Worm (Caenorhabditis elegans): Measurements from ENCODE around the gene C30G12.6.

C30G12.6 gene

ce11 chrII:7305558-7305957 lies 9.7 kb upstream of the C30G12.6 start, which contains the start of gene brf-1:
Gene brf-1 (plus strand): TSS chrII:7305858.
- TF ChIP-seq pqm-1 (tag; optimal IDR thresholded peaks at IDR 0.05), result no peak

- TF ChIP-seq ceh-2 (tag; optimal IDR thresholded peaks at IDR 0.05) (peak; percentile 8), dmd-4 (tag; optimal IDR thresholded peaks at IDR 0.05; ENCODE audit: borderline replicate concordance) (no peak), ceh-48 (tag; optimal IDR thresholded peaks at IDR 0.05) (no peak), lim-6 (tag; optimal IDR thresholded peaks at IDR 0.05) (no peak), sox-4 (tag; optimal IDR thresholded peaks at IDR 0.05) (no peak), unc-3 (GFP tag; conservative IDR thresholded peaks at IDR 0.05) (no peak), unc-3 (tag; optimal IDR thresholded peaks at IDR 0.05) (no peak), hlh-8 (tag; optimal IDR thresholded peaks at IDR 0.05) (no peak), pat-9 (tag; optimal IDR thresholded peaks at IDR 0.05) (no peak), ama-1 (optimal IDR thresholded peaks at IDR 0.05) (no peak), C38D4.7 (GFP tag; optimal IDR thresholded peaks at IDR 0.05) (no peak), C08G9.2 (tag; optimal IDR thresholded peaks at IDR 0.05) (no peak), ref-2 (tag; optimal IDR thresholded peaks at IDR 0.05) (no peak), npax-4 (tag; optimal IDR thresholded peaks at IDR 0.05) (no peak), tbx-2 (tag; optimal IDR thresholded peaks at IDR 0.05) (peak; percentile 12), fkh-6 (tag; optimal IDR thresholded peaks at IDR 0.05) (no peak), ceh-31 (tag; optimal IDR thresholded peaks at IDR 0.05) (peak; percentile 10), madf-2 (tag; optimal IDR thresholded peaks at IDR 0.05) (no peak), eyg-1 (tag; optimal IDR thresholded peaks at IDR 0.05) (no peak), ceh-19 (GFP tag; optimal IDR thresholded peaks at IDR 0.05) (no peak), odd-2 (tag; optimal IDR thresholded peaks at IDR 0.05) (no peak), ceh-24 (tag; optimal IDR thresholded peaks at IDR 0.05) (no peak), nfya-1 (tag; optimal IDR thresholded peaks at IDR 0.05) (peak; percentile 40), K02D7.2 (tag; optimal IDR thresholded peaks at IDR 0.05) (no peak), ttx-3 (tag; optimal IDR thresholded peaks at IDR 0.05) (no peak), gmeb-2 (tag; optimal IDR thresholded peaks at IDR 0.05) (no peak), ceh-14 (tag; optimal IDR thresholded peaks at IDR 0.05) (peak; percentile 14), ahr-1 (tag; optimal IDR thresholded peaks at IDR 0.05) (no peak), syd-9 (tag; optimal IDR thresholded peaks at IDR 0.05) (no peak), K09A11.1 (tag; optimal IDR thresholded peaks at IDR 0.05; ENCODE audit: insufficient read depth) (no peak), elt-2 (tag; optimal IDR thresholded peaks at IDR 0.05) (no peak), nhr-11 (tag; optimal IDR thresholded peaks at IDR 0.05) (no peak)
These were observed 5.9 kb upstream of the C30G12.6 start, which contains the start of gene cul-4 for ce11 chrII:7301670-7302151. Gene cul-4 (plus strand): TSS chrII:7302101.

ce11 chrII:7299042-7299441 lies 3.2 kb upstream of the C30G12.6 start, which contains the start of gene C30G12.1:
Gene C30G12.1 (plus strand): TSS chrII:7299342.
- TF ChIP-seq ceh-34 (tag; optimal IDR thresholded peaks at IDR 0.05) (peak; percentile 68), tbx-2 (tag; optimal IDR thresholded peaks at IDR 0.05) (no peak)

- TF ChIP-seq dve-1 (tag; optimal IDR thresholded peaks at IDR 0.05) (no peak), ref-2 (tag; optimal IDR thresholded peaks at IDR 0.05) (no peak), unc-55 (GFP tag; optimal IDR thresholded peaks at IDR 0.05) (no peak), ceh-14 (tag; optimal IDR thresholded peaks at IDR 0.05) (no peak), ceh-18 (tag; optimal IDR thresholded peaks at IDR 0.05) (no peak), lin-11 (tag; optimal IDR thresholded peaks at IDR 0.05) (no peak), nhr-11 (tag; optimal IDR thresholded peaks at IDR 0.05) (no peak), F13H6.1 (tag; optimal IDR thresholded peaks at IDR 0.05) (no peak), elt-4 (tag; optimal IDR thresholded peaks at IDR 0.05) (no peak), sdc-2 (tag; optimal IDR thresholded peaks at IDR 0.05) (no peak), ceh-2 (tag; optimal IDR thresholded peaks at IDR 0.05) (no peak), pag-3 (tag; optimal IDR thresholded peaks at IDR 0.05; ENCODE audit: borderline replicate concordance) (no peak), fax-1 (tag; optimal IDR thresholded peaks at IDR 0.05) (no peak), ttx-3 (tag; optimal IDR thresholded peaks at IDR 0.05) (no peak), pax-1 (tag; optimal IDR thresholded peaks at IDR 0.05) (no peak), ahr-1 (tag; optimal IDR thresholded peaks at IDR 0.05) (no peak), ceh-30 (tag; optimal IDR thresholded peaks at IDR 0.05) (no peak), mec-3 (tag; optimal IDR thresholded peaks at IDR 0.05; ENCODE audit: borderline replicate concordance) (no peak)
These were observed 2.4 kb upstream of the C30G12.6 start, which contains the start of gene puf-8 for ce11 chrII:7298197-7298682. Gene puf-8 (minus strand): TSS chrII:7298247.
